Fruit fly (Drosophila melanogaster): ENCODE measurements around the gene CG13857.

DNA sequence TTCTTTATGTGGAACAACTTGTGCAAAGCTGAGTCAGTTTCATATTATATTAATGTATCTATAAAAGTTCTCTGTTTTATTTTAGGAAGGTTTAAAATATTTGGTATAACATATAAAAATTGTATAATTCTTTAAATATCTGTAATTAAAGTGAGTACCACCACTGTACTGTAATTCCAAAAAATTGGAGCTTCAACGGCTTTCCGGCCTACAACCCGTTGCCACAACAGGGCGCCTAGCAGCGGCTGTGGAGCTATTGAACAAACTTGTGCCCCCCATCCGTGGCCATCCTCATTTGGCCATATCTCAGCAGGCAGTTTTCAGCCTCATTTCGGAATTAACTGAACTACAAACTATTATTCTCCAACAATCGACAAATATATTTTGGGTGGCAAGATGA is 11.7 kb upstream of the CG13857 start, which contains the start of gene CG13855:
- no peak for TF ChIP-seq CG11617 (GFP tag; optimal IDR thresholded peaks at IDR 0.05)
- TF ChIP-seq ovo (GFP tag; optimal IDR thresholded peaks at IDR 0.05) = no peak
- TF ChIP-seq tj (GFP tag; optimal IDR thresholded peaks at IDR 0.05) = no peak
- no peak for TF ChIP-seq CG5204 (GFP tag; optimal IDR thresholded peaks at IDR 0.05)
- TF ChIP-seq Mnt (GFP tag; optimal IDR thresholded peaks at IDR 0.05) = no peak

Data from whole organism, adult.